Worm (Caenorhabditis elegans) whole organism, L4/young adult: ENCODE results near the gene F56D6.23.
"Not testable (repeated sequence)": the region's sequence is repeated elsewhere in the genome, so short reads cannot be mapped to it uniquely, and the experiment has no call there.

ENCODE experiments used
- W03F9.2 ChIP-seq: fragments of 150-350 bp; optimal IDR thresholded peaks from 2 replicates; lab custom pipeline; 2014; ENCODE audit warnings: missing biosample characterization, missing genetic modification characterization
- dao-5 ChIP-seq: sonication (generic microtip); optimal IDR thresholded peaks from 2 replicates; lab custom pipeline; 2016; ENCODE audit warnings: missing genotype, missing genetic modification characterization, moderate library complexity, missing compliant biosample characterization
- him-1 ChIP-seq: sonication (generic microtip); optimal IDR thresholded peaks from 2 replicates; lab custom pipeline; 2016; ENCODE audit warnings: missing genotype, missing genetic modification reagents, missing genetic modification characterization, missing compliant biosample characterization

F56D6.23 gene

DNA sequence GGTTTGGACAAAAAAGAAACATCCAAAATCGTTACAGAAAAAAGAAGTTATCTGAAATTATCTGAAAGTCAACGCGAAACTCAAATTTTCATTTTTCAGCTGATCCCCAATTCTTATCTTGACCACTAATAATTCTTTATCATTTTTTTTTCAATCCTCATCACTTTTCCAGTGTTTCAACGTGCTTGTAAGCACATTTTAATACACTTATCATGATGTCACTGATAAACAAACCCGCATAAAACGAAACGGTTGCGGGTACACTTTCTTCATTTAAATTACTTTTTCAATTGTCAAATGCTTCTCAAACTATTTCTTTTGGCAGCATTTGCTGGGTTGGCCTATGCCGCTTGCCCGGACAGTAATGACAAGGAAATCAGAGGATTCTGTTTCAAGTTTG, 3.6 kb downstream of the F56D6.23 start, which contains the start of gene clec-67:
Gene clec-67, plus strand, starts transcription at position 268 of the 400 bp plus-strand sequence.
- no peak for TF ChIP-seq him-1 (tag; lab: Kevin White, UChicago)
- no peak for TF ChIP-seq dao-5 (tag; lab: Kevin White, UChicago)
- TF ChIP-seq W03F9.2 (tag; lab: Kevin White, UChicago) = no peak

DNA sequence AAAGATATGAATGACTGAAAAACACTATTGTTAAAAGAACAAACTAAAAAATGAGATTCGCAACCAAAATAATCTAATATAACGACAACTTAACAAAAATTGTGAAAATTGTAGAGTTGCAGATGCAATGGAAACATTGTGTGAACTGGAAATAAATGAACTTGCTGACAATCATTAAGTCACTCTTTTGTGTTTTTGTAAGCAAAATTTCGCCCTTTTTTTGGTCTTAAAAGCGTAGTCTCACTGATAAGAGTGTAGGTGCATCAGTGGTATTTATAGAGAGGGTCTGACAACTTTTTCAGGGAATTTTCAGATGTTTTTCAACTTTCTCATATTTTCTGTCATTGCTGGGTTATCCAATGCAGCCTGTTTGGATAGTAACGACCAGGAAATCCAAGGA, 7.9 kb downstream of the F56D6.23 start, which contains the start of gene clec-68:
Gene clec-68, plus strand, starts transcription at position 301 of the 400 bp plus-strand sequence.
- no peak for TF ChIP-seq dao-5 (tag; lab: Kevin White, UChicago)

DNA sequence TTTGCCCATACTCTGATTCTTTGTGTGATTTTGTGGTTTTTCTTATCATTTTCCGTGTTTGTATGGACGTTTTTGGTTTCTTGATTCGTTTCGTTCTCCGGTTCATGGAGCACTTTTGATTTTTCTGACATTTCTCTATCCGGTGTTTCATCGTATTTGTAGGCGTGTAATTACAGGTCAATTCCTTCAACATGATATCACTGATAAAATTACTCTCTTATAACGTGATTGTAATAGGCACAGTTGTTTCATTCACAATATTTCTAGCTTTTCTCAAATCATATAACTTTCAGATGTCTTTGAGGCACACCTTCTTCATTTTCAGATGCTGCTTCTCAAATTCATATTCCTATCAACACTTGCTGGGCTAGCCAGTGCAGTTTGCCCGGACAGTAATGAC, 14.1 kb downstream of the F56D6.23 start, which contains the start of gene clec-70:
Gene clec-70, plus strand, starts transcription at position 301 of the 400 bp plus-strand sequence.
- not testable (repeated sequence) for TF ChIP-seq dao-5, W03F9.2, him-1 (tag; lab: Kevin White, UChicago)

DNA sequence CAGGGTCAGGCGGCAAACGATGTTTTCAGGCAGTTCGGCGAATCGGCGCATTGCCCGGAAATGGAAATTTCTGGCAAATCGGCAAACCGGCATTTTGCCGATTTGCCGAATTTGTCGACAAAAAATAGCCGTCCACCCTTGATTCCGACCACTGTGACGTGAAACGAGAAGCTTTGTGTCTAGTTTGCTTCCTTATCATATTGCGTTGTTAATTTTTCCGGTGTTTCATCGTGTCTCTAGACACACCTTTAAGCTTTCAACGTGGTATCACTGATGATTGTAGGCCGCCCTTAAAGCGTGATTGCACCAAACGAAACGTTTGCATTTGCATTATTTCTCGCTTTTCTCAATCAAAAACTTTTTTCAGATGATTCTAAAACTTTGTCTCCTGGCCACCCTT, 18.8 kb downstream of the F56D6.23 start, which contains the start of gene clec-71:
Gene clec-71, plus strand, starts transcription at position 362 of the 400 bp plus-strand sequence.
- TF ChIP-seq him-1 (tag; lab: Kevin White, UChicago) = no peak

DNA sequence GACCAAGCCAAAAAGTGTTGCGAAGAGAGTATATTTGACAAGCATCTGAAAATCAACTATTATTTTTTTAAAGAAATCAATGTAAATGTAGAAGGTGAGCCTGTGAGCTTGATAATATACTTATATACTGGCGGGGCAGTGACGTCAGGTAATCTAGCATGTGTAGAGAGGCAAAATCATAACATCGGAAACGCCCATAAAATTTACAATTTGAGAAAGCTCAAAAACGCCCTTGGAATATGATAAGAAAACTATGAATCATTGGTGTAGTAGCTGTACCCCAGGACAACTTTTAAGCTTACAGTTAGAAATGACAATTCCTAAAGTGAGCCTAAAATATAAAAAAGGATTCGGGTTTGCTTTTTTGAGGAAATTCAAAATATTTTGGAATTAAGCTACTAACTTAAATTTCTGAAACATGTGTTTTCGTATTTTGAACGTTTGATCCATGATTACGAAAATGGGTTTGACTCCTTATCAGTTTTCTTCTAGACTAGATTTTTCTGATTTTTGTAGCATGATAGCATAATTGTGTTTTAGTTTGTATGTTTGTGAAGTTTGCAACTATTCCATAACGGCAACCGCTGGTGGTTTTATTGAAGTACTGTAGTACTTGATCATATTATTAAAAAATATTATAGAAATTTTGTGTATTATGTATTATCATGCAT, 23.5 kb downstream of the F56D6.23 start, which contains the start of gene clec-174:
Gene clec-174, minus strand, starts transcription at position 51 of the 671 bp plus-strand sequence.
- TF ChIP-seq W03F9.2 (tag; lab: Kevin White, UChicago) (no peak), dao-5 (tag; lab: Kevin White, UChicago) (no peak), him-1 (tag; lab: Kevin White, UChicago) (no peak)

DNA sequence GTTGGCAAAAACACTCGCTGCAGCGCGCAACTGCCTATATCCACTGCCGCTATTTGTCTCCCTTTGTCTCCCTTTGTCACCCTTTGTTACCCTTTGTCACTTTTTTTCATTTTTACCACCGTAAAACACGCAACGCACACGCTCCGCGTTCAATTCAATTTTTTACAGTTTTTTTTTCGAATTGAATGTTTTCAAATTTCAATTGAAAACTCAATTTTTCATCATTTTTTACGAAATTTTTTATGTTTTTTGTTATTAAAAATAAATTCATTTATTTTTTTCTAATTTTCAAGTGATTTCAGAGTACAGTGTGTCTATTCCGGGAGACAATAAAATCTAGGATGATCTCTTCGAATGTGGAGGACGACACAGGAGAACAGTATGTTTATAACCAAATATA, 24.7 kb downstream of the F56D6.23 start, which contains the start of gene Y46C8AL.11:
Gene Y46C8AL.11, plus strand, starts transcription at position 301 of the 400 bp plus-strand sequence.
- TF ChIP-seq W03F9.2 (tag; lab: Kevin White, UChicago) (no peak), him-1 (tag; lab: Kevin White, UChicago) (no peak), dao-5 (tag; lab: Kevin White, UChicago) (no peak)

DNA sequence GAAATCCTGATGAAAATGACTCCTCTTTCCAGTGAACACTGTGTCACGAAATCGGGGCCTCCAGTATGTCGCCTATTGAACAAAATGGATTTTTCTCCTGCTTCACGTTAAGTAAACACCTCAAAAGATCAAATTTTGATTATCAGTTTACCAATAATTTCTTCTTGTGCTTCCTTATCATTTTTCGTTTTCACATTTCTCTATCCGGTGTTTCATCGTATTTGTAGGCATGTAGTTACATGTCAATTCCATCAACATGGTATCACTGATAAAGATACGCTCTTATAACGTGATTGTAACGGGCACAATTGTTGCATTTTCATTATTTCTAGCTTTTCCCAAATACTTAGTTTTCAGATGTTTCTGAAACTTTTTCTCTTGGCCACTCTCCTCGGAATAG, 26.2 kb downstream of the F56D6.23 start, which contains the start of gene clec-72:
Gene clec-72, plus strand, starts transcription at position 358 of the 400 bp plus-strand sequence.
- TF ChIP-seq dao-5 (tag; lab: Kevin White, UChicago) (no peak), W03F9.2 (tag; lab: Kevin White, UChicago) (no peak), him-1 (tag; lab: Kevin White, UChicago) (no peak)

DNA sequence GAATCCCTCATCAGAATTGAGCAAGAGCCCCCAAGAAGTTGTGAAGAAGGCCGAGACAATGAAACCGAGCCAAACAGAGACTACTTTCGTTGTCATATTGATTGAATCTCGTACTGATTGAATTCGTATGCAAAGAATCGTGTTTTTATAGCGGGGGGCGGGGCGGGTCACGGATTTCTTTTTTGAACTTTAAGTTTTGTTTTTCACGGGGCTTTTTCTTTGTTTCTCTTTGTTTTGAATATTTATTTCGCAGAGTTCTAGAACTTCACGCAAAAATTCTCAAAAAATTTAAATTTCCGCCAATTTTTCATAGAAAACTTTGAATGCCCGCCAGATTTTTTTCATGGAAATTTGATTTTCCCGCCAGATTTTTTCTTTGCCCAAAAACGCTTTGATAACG, 37.8 kb downstream of the F56D6.23 start, which contains the start of gene clec-73:
Gene clec-73, minus strand, starts transcription at position 101 of the 400 bp plus-strand sequence.
- TF ChIP-seq him-1 (tag; lab: Kevin White, UChicago) (no peak), W03F9.2 (tag; lab: Kevin White, UChicago) (no peak), dao-5 (tag; lab: Kevin White, UChicago) (no peak)

DNA sequence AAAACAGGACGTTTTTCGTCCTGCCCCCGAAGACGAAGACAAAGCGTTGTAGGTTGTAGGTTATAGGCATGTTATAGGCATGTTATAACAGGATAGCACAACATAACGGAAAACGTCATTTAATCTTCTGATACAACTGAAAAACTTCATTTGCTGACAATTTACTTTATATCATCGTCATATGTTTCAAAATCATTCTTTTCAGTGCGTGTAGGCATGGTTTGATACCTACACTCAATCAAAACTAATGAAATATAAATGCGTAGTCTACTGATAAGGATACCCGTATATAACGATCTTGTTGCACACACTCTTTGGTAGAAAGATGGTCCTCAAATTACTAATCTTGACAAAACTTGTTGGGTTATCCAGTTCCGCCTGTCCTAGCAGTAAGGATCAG, 38.4 kb downstream of the F56D6.23 start, which contains the start of gene clec-74:
Gene clec-74, plus strand, starts transcription at position 301 of the 400 bp plus-strand sequence.
- TF ChIP-seq W03F9.2 (tag; lab: Kevin White, UChicago) (no peak), him-1 (tag; lab: Kevin White, UChicago) (no peak)

DNA sequence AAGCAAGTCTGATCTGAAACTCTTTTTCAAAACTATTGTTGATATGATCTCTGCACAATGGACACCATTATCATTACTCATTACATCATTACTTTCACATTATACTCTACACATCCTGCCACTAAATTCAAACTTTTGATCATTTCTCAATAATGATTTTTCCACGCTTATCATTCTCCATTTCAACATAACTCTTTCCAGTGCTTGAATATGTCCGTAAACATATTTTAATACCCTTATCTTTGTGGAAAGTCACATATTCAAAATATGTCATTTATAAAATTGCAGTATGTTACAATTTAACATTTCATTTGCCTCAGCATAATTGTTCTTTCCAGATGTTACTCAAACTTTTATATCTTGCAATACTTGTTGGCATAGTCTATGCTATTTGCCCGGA, 42.1 kb downstream of the F56D6.23 start, which contains the start of gene clec-75:
Gene clec-75, plus strand, starts transcription at position 339 of the 400 bp plus-strand sequence.
- TF ChIP-seq dao-5 (tag; lab: Kevin White, UChicago) = no peak
- TF ChIP-seq him-1 (tag; lab: Kevin White, UChicago) = no peak
- TF ChIP-seq W03F9.2 (tag; lab: Kevin White, UChicago) = no peak

DNA sequence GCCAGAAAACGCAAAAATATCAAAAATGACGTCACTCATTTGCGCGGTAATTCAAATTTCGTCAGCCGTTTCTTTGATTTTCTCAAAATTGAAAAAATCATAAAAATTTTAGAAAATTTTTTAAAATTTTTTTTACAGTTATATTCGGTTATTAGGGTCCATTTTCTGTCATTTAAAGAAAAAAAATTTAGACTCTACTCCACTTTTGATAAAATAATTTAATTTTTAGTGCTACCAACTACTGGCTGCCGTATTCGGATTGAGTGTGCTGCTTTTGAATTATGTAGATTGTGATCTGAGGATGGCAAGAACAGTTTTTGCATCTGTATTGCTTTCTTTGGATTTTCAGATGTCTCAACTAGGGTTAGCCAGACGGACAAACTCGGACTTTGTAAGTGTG, 44.3 kb downstream of the F56D6.23 start, which contains the start of gene Y46C8AM.1:
Gene Y46C8AM.1, plus strand, starts transcription at position 301 of the 400 bp plus-strand sequence.
- no peak for TF ChIP-seq him-1 (tag; lab: Kevin White, UChicago)
- TF ChIP-seq dao-5 (tag; lab: Kevin White, UChicago) = no peak
- no peak for TF ChIP-seq W03F9.2 (tag; lab: Kevin White, UChicago)

DNA sequence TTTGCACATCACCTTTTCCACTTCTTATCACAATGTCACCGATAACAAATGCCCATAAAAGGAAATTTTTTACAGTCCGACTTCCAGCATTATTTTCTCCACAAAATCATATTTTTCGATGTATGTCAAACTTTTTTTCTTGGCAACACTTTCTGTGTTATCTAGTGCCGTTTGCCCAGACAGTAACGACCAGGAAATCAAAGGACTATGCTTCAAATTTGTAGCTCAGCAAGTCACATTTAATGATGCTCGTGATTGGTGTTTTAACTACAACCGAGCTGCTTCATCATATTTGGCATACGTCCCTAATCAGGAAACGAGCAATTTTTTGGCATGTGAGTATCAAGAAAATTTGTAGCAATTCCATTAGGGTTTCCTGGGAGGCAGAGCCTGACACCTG, 45.2 kb downstream of the F56D6.23 start:
- no peak for TF ChIP-seq him-1 (tag; lab: Kevin White, UChicago)
- no peak for TF ChIP-seq W03F9.2 (tag; lab: Kevin White, UChicago)

DNA sequence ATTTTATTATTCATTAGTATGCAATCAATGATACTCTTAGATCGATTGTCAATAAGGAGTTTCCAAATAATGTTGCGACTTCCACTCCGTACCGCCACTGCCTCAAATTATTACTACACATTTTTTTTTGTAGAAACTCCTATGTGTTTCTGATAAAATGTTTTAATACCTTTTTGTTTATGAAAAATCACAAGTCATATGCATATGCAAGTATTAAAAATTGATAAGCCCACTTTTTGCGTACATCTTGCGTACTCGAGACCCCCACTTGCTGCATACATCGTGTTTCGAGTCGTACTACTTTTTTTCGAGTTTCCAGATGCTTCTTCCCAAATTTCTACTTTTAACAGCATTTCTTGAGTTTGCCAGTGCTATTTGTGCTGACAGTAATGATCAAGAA, 46.8 kb downstream of the F56D6.23 start, which contains the start of gene clec-76:
Gene clec-76, plus strand, starts transcription at position 234 of the 400 bp plus-strand sequence.
- no peak for TF ChIP-seq W03F9.2 (tag; lab: Kevin White, UChicago)
- TF ChIP-seq dao-5 (tag; lab: Kevin White, UChicago) = no peak
- TF ChIP-seq him-1 (tag; lab: Kevin White, UChicago) = no peak
